Fruit fly (Drosophila melanogaster): ENCODE results near the gene tx.

tx gene

DNA sequence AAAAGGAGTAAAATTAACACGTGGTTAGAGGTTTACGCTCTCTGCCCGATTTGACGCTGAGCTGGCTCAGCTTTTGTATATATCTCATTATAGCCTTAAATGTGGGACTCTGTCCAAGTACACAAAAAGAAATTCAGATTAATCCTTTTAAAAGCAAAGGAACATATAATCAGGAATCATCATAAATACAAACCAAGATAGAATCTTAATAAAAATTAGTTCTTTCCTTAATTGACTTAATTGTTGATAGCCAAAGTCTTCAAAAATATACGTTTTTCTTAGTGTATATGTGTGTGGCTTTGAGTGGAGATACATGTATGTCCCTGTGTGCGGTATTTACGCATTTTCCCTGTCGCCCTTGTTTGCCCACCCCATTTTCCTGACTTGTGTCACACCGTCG is 53.7 kb downstream of the tx start (continued):
- no peak for TF ChIP-seq CG1792 (GFP tag; optimal IDR thresholded peaks at IDR 0.05)
- no peak for TF ChIP-seq hb (GFP tag; IDR thresholded peaks at IDR 0.05; ENCODE audit: partially characterized antibody)
- no peak for TF ChIP-seq tio (GFP tag; optimal IDR thresholded peaks at IDR 0.05)
- TF ChIP-seq CG1024 (GFP tag; IDR thresholded peaks at IDR 0.05) = no peak
- no peak for TF ChIP-seq ase (GFP tag; IDR thresholded peaks at IDR 0.05)
- TF ChIP-seq CG6683 (GFP tag; optimal IDR thresholded peaks at IDR 0.05) = no peak
- TF ChIP-seq Poxn (GFP tag; IDR thresholded peaks at IDR 0.05) = no peak
- TF ChIP-seq Bteb2 (GFP tag; optimal IDR thresholded peaks at IDR 0.05) = peak; percentile 3
- peak; percentile 23 for TF ChIP-seq unpg (GFP tag; optimal IDR thresholded peaks at IDR 0.05)
- TF ChIP-seq YL-1 (GFP tag; optimal IDR thresholded peaks at IDR 0.05) = no peak
- peak; percentile 43 for TF ChIP-seq CG3281 (GFP tag; optimal IDR thresholded peaks at IDR 0.05)
- TF ChIP-seq gsb-n (tag; optimal IDR thresholded peaks at IDR 0.05) = no peak
- peak; percentile 31 for TF ChIP-seq CG17359 (tag; optimal IDR thresholded peaks at IDR 0.05)
- TF ChIP-seq chinmo (GFP tag; IDR thresholded peaks at IDR 0.05; ENCODE audit: partially characterized antibody) = no peak
- TF ChIP-seq Doc3 (GFP tag; IDR thresholded peaks at IDR 0.05; ENCODE audit: partially characterized antibody) = no peak
- 0 out of 3 replicates have a peak, but pooled peaks have one; percentile 13 for TF ChIP-seq C15 (GFP tag; IDR thresholded peaks at IDR 0.05)
- TF ChIP-seq Fer3 (tag; optimal IDR thresholded peaks at IDR 0.05) = peak; percentile 54
- TF ChIP-seq pita (GFP tag; optimal IDR thresholded peaks at IDR 0.05) = no peak
- no peak for TF ChIP-seq CG10979 (tag; optimal IDR thresholded peaks at IDR 0.05)
- TF ChIP-seq prd (optimal IDR thresholded peaks at IDR 0.05) = no peak
- peak; percentile 41; the same call in 1 of the 3 replicates for TF ChIP-seq prd (GFP tag; IDR thresholded peaks at IDR 0.05)
- TF ChIP-seq exex (tag; optimal IDR thresholded peaks at IDR 0.05) = peak; percentile 29
- peak; percentile 2 for TF ChIP-seq Hr3 (GFP tag; optimal IDR thresholded peaks at IDR 0.05)
- peak; percentile 67 for TF ChIP-seq Fer1 (GFP tag; optimal IDR thresholded peaks at IDR 0.05)
- peak; percentile 20; the same call in 1 of the 2 replicates for TF ChIP-seq onecut (GFP tag; IDR thresholded peaks at IDR 0.05)
- peak; percentile 34; the same call in 1 of the 2 replicates for TF ChIP-seq E2f1 (GFP tag; IDR thresholded peaks at IDR 0.05)
- no peak for TF ChIP-seq stwl (tag; optimal IDR thresholded peaks at IDR 0.05)
- peak; percentile 61 for TF ChIP-seq Ptx1 (GFP tag; IDR thresholded peaks at IDR 0.05)
- TF ChIP-seq CG9876 (GFP tag; optimal IDR thresholded peaks at IDR 0.05) = no peak
- TF ChIP-seq dmrt99B (tag; optimal IDR thresholded peaks at IDR 0.05) = peak; percentile 47
- TF ChIP-seq CG15269 (tag; optimal IDR thresholded peaks at IDR 0.05) = peak; percentile 63
- peak; percentile 33 for TF ChIP-seq CG13624 (GFP tag; optimal IDR thresholded peaks at IDR 0.05)
- TF ChIP-seq hbn (GFP tag; IDR thresholded peaks at IDR 0.05; ENCODE audit: partially characterized antibody) = no peak
- peak; percentile 6 for TF ChIP-seq CG10209 (GFP tag; optimal IDR thresholded peaks at IDR 0.05)

- TF ChIP-seq Ets65A (GFP tag) = peak; percentile 34
- no peak for TF ChIP-seq prd (optimal IDR thresholded peaks at IDR 0.05)
- TF ChIP-seq prd (GFP tag; IDR thresholded peaks at IDR 0.05) = 0 out of 3 replicates have a peak, but pooled peaks have one; percentile 33
- TF ChIP-seq Drgx (GFP tag; IDR thresholded peaks at IDR 0.05) = peak; percentile 91
- no peak for TF ChIP-seq pan (optimal IDR thresholded peaks at IDR 0.05)
- TF ChIP-seq pan (GFP tag; optimal IDR thresholded peaks at IDR 0.05 in 1 of 2, IDR thresholded peaks at IDR 0.05 in 1 of 2) = peak in 1 of 2 experiments; percentile 35
- TF ChIP-seq gem (tag; optimal IDR thresholded peaks at IDR 0.05) = peak; percentile 9
- no peak for TF ChIP-seq CG13123 (GFP tag; optimal IDR thresholded peaks at IDR 0.05)
- no peak for TF ChIP-seq gfzf (GFP tag; optimal IDR thresholded peaks at IDR 0.05)
- TF ChIP-seq sens (GFP tag) = peak; percentile 33
- 0 out of 2 replicates have a peak, but pooled peaks have one; percentile 6 for TF ChIP-seq esg (GFP tag; conservative IDR thresholded peaks at IDR 0.05)
- TF ChIP-seq Ptx1 (GFP tag; IDR thresholded peaks at IDR 0.05) = 0 out of 2 replicates have a peak, but pooled peaks have one; percentile 14
- no peak for TF ChIP-seq en (GFP tag; optimal IDR thresholded peaks at IDR 0.05)
Observed at dm6 chr3R:26496356-26496755, 55.8 kb downstream of the tx start.
